Worm (Caenorhabditis elegans): Measurements from ENCODE around the gene Y116F11B.14.

DNA sequence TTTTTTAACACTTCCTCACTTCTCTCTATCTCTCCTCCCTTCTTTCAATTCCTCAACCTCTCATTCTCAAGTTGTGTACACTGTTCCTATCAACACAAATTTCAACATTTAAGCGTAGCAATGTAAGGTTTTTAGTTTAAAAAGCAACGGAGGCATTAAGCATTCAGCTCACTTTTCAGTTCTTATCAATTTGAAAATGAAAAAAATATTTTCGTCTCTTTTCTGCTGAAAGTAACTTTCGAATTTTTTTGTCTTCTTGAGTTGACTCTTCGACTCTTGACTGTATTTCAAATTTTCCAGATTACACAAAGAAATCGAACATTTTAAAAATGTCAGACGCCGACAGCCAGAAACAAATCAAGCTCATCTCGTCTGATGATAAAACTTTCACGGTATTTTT is 24.7 kb downstream of the Y116F11B.14 start, which contains the start of gene skr-4:
- no peak for TF ChIP-seq ceh-36 (tag; optimal IDR thresholded peaks at IDR 0.05)
- no peak for TF ChIP-seq hnd-1 (tag; optimal IDR thresholded peaks at IDR 0.05)
- TF ChIP-seq pes-1 (GFP tag; IDR thresholded peaks at IDR 0.05), result no peak
- TF ChIP-seq aly-1 (tag; optimal IDR thresholded peaks at IDR 0.05), result no peak
- no peak for TF ChIP-seq ama-1 (optimal IDR thresholded peaks at IDR 0.05)
- no peak for TF ChIP-seq ets-7 (tag; optimal IDR thresholded peaks at IDR 0.05)
- no peak for TF ChIP-seq tbx-11 (GFP tag; IDR thresholded peaks at IDR 0.05)
- TF ChIP-seq hmbx-1 (tag; optimal IDR thresholded peaks at IDR 0.05), result no peak
- TF ChIP-seq flt-1 (GFP tag; IDR thresholded peaks at IDR 0.05), result no peak
- TF ChIP-seq F13C5.2 (tag; optimal IDR thresholded peaks at IDR 0.05), result no peak
- TF ChIP-seq ceh-13 (GFP tag; optimal IDR thresholded peaks at IDR 0.05), result no peak
- no peak for TF ChIP-seq B0310.2 (tag; optimal IDR thresholded peaks at IDR 0.05)

All from whole organism, early embryonic.